Fruit fly (Drosophila melanogaster) whole organism, embryonic: ENCODE measurements around the gene CG14853.

Source experiments
- B-H1 ChIP-seq: fragments of 200-800 bp; sonication (Bioruptor generic); IDR thresholded peaks from 3 replicates; pipeline ENCODE4 v1.3.6; 2022; ENCODE audit warnings: missing biosample characterization, missing genetic modification characterization
- BEAF-32 ChIP-seq: fragments of 200-800 bp; sonication (Bioruptor generic); optimal IDR thresholded peaks from 3 replicates; lab custom pipeline; 2017; ENCODE audit warnings: missing biosample characterization, missing genetic modification characterization, mild to moderate bottlenecking, moderate library complexity, missing genetic modification reagents
- CG10267 ChIP-seq: fragments of 200-800 bp; sonication (Bioruptor generic); optimal IDR thresholded peaks from 2 replicates; lab custom pipeline; 2018; ENCODE audit warnings: missing biosample characterization, mild to moderate bottlenecking, missing genetic modification characterization, moderate library complexity
- CG11504 ChIP-seq: fragments of 200-800 bp; sonication (Bioruptor generic); optimal IDR thresholded peaks from 3 replicates; lab custom pipeline; 2019; ENCODE audit warnings: missing biosample characterization, mild to moderate bottlenecking, missing genetic modification characterization, moderate library complexity
- CG11696 ChIP-seq: fragments of 200-800 bp; sonication (Bioruptor generic); IDR thresholded peaks from 2 replicates; pipeline ENCODE4 v1.3.6; 2022; ENCODE audit warnings: missing biosample characterization, missing genetic modification characterization
- CG1233 ChIP-seq: fragments of 200-800 bp; sonication (Bioruptor generic); optimal IDR thresholded peaks from 4 replicates; lab custom pipeline; 2018; ENCODE audit warnings: missing biosample characterization, mild to moderate bottlenecking, missing genetic modification characterization
- CG13287 ChIP-seq: fragments of 200-800 bp; sonication (Bioruptor generic); IDR thresholded peaks from 2 replicates; pipeline ENCODE4 v1.3.6; 2022; ENCODE audit warnings: missing biosample characterization, missing genetic modification characterization; ENCODE audit not compliant: partially characterized antibody
- CG15696 ChIP-seq: fragments of 200-800 bp; sonication (Bioruptor generic); optimal IDR thresholded peaks from 2 replicates; lab custom pipeline; 2019; ENCODE audit warnings: missing biosample characterization, mild to moderate bottlenecking, missing genetic modification characterization, moderate library complexity
- CG17328 ChIP-seq: fragments of 200-800 bp; sonication (Bioruptor generic); IDR thresholded peaks from 2 replicates; pipeline ENCODE4 v1.3.6; 2022; ENCODE audit warnings: missing biosample characterization, missing genetic modification characterization
- CG17359 ChIP-seq: fragments of 200-800 bp; sonication (Bioruptor generic); optimal IDR thresholded peaks from 3 replicates; lab custom pipeline; 2018; ENCODE audit warnings: missing biosample characterization, mild to moderate bottlenecking, missing genetic modification characterization, moderate library complexity
- CG17385 ChIP-seq: fragments of 200-800 bp; sonication (Bioruptor generic); optimal IDR thresholded peaks from 3 replicates; lab custom pipeline; 2018; ENCODE audit warnings: missing biosample characterization, mild to moderate bottlenecking, missing genetic modification characterization
- CG2116 ChIP-seq: fragments of 200-800 bp; sonication (Bioruptor generic); optimal IDR thresholded peaks from 3 replicates; lab custom pipeline; 2018; ENCODE audit warnings: missing biosample characterization, mild to moderate bottlenecking, missing genetic modification characterization
- CG2712 ChIP-seq: fragments of 200-800 bp; optimal IDR thresholded peaks from 3 replicates; lab custom pipeline; 2019; ENCODE audit warnings: missing biosample characterization, mild to moderate bottlenecking, missing genetic modification characterization, moderate library complexity
- CG30403 ChIP-seq: fragments of 200-800 bp; sonication (Bioruptor generic); optimal IDR thresholded peaks from 3 replicates; lab custom pipeline; 2016; ENCODE audit warnings: missing biosample characterization, missing genetic modification characterization
- CG34224 ChIP-seq: fragments of 200-800 bp; sonication (Bioruptor generic); IDR thresholded peaks from 3 replicates; pipeline ENCODE4 v1.3.6; 2022; ENCODE audit warnings: missing biosample characterization, missing genetic modification characterization; ENCODE audit not compliant: partially characterized antibody
- CG3838 ChIP-seq: fragments of 200-800 bp; sonication (Bioruptor generic); optimal IDR thresholded peaks from 3 replicates; lab custom pipeline; 2016; ENCODE audit warnings: missing biosample characterization, missing genetic modification characterization
- CG4617 ChIP-seq: fragments of 200-800 bp; sonication (Bioruptor generic); optimal IDR thresholded peaks from 3 replicates; lab custom pipeline; 2016; ENCODE audit warnings: missing biosample characterization, missing genetic modification characterization, borderline replicate concordance
- CG6765 ChIP-seq: fragments of 200-800 bp; sonication (Bioruptor generic); optimal IDR thresholded peaks from 3 replicates; lab custom pipeline; 2017; ENCODE audit warnings: missing biosample characterization, mild to moderate bottlenecking, missing genetic modification characterization
- CG8089 ChIP-seq: fragments of 200-800 bp; sonication (Bioruptor generic); optimal IDR thresholded peaks from 3 replicates; lab custom pipeline; 2016; ENCODE audit warnings: missing biosample characterization, missing genetic modification characterization
- CG8290 ChIP-seq, 3 experiments: fragments of 200-800 bp; sonication (Bioruptor generic); optimal IDR thresholded peaks; 2 replicates each; lab custom pipeline; 2016 to 2019; ENCODE audit warnings: missing biosample characterization in 3 of 3, missing genetic modification characterization in 3 of 3, mild to moderate bottlenecking in 2 of 3, moderate library complexity in 1 of 3
- Dp ChIP-seq: fragments of 200-800 bp; sonication (Bioruptor generic); optimal IDR thresholded peaks from 2 replicates; lab custom pipeline; 2018; ENCODE audit warnings: missing biosample characterization, mild to moderate bottlenecking, missing genetic modification characterization, moderate library complexity
- Dref ChIP-seq: fragments of 200-800 bp; sonication (Bioruptor generic); IDR thresholded peaks from 2 replicates; pipeline ENCODE4 v1.3.6; 2022; ENCODE audit warnings: missing biosample characterization, missing genetic modification characterization
- E2f2 ChIP-seq: fragments of 200-800 bp; sonication (Bioruptor generic); IDR thresholded peaks from 2 replicates; pipeline ENCODE4 v1.3.6; 2022; ENCODE audit warnings: missing biosample characterization, missing genetic modification characterization
- Elba2 ChIP-seq: fragments of 200-800 bp; sonication (Bioruptor generic); optimal IDR thresholded peaks from 3 replicates; lab custom pipeline; 2016; ENCODE audit warnings: missing biosample characterization, missing genetic modification characterization
- Ets97D ChIP-seq: fragments of 200-800 bp; sonication (Bioruptor generic); optimal IDR thresholded peaks from 3 replicates; lab custom pipeline; 2016; ENCODE audit warnings: missing biosample characterization, missing genetic modification characterization
- Fer1 ChIP-seq: fragments of 200-800 bp; sonication (Bioruptor generic); optimal IDR thresholded peaks from 2 replicates; lab custom pipeline; 2017; ENCODE audit warnings: missing biosample characterization, mild to moderate bottlenecking, missing genetic modification characterization
- Gug ChIP-seq: fragments of 200-800 bp; sonication (Bioruptor generic); IDR thresholded peaks from 4 replicates; pipeline ENCODE4 v1.3.6; 2022; ENCODE audit warnings: missing biosample characterization, missing genetic modification characterization
- Hmx ChIP-seq: fragments of 200-800 bp; sonication (Bioruptor generic); optimal IDR thresholded peaks from 2 replicates; lab custom pipeline; 2016; ENCODE audit warnings: missing biosample characterization, missing genetic modification characterization
- Myb ChIP-seq: fragments of 200-800 bp; sonication (Bioruptor generic); optimal IDR thresholded peaks from 2 replicates; lab custom pipeline; 2016; ENCODE audit warnings: missing biosample characterization, missing genetic modification characterization
- NC2α ChIP-seq: fragments of 200-800 bp; sonication (Bioruptor generic); optimal IDR thresholded peaks from 2 replicates; lab custom pipeline; 2016; ENCODE audit warnings: missing biosample characterization, missing genetic modification characterization
- YL-1 ChIP-seq: fragments of 200-800 bp; sonication (Bioruptor generic); optimal IDR thresholded peaks from 3 replicates; lab custom pipeline; 2017; ENCODE audit warnings: missing biosample characterization, mild to moderate bottlenecking, missing genetic modification characterization
- fd96Cb ChIP-seq: fragments of 200-800 bp; sonication (Bioruptor generic); optimal IDR thresholded peaks from 2 replicates; lab custom pipeline; 2018; ENCODE audit warnings: missing biosample characterization, mild to moderate bottlenecking, missing genetic modification characterization, moderate library complexity
- gfzf ChIP-seq: fragments of 200-800 bp; sonication (Bioruptor generic); optimal IDR thresholded peaks from 2 replicates; lab custom pipeline; 2016; ENCODE audit warnings: missing biosample characterization, mild to moderate bottlenecking, missing genetic modification characterization, moderate library complexity
- knrl ChIP-seq: fragments of 200-800 bp; sonication (Bioruptor generic); IDR thresholded peaks from 3 replicates; pipeline ENCODE4 v1.3.6; 2022; ENCODE audit warnings: missing biosample characterization, missing genetic modification characterization; ENCODE audit not compliant: partially characterized antibody
- lbe ChIP-seq: fragments of 200-800 bp; sonication (Bioruptor generic); optimal IDR thresholded peaks from 2 replicates; lab custom pipeline; 2016; ENCODE audit warnings: missing biosample characterization, mild to moderate bottlenecking, missing genetic modification characterization
- lov ChIP-seq, 2 experiments: fragments of 200-800 bp in 1 of 2; fragments of >200 bp in 1 of 2; sonication (Bioruptor generic) in 1 of 2; IDR thresholded peaks in 1 of 2; optimal IDR thresholded peaks in 1 of 2; 2 replicates in 1 of 2; 3 replicates in 1 of 2; pipeline versions ENCODE4 v1.3.6 to Lab custom; 2017 to 2022; ENCODE audit warnings: missing biosample characterization in 1 of 2, missing genetic modification characterization in 1 of 2
- luna ChIP-seq: fragments of 200-800 bp; sonication (Bioruptor generic); optimal IDR thresholded peaks from 2 replicates; lab custom pipeline; 2016; ENCODE audit warnings: missing biosample characterization, missing genetic modification characterization
- odd ChIP-seq: fragments of 200-800 bp; sonication (Bioruptor generic); optimal IDR thresholded peaks from 2 replicates; lab custom pipeline; 2017; ENCODE audit warnings: missing biosample characterization, mild to moderate bottlenecking, missing genetic modification characterization
- pnt ChIP-seq: fragments of 200-800 bp; sonication (Bioruptor generic); optimal IDR thresholded peaks from 3 replicates; lab custom pipeline; 2016; ENCODE audit warnings: missing biosample characterization, missing genetic modification characterization
- psq ChIP-seq: fragments of 200-800 bp; sonication (Bioruptor generic); optimal IDR thresholded peaks from 2 replicates; lab custom pipeline; 2017; ENCODE audit warnings: missing biosample characterization, missing genetic modification characterization
- scrt ChIP-seq: fragments of 200-800 bp; sonication (Bioruptor generic); optimal IDR thresholded peaks from 2 replicates; lab custom pipeline; 2018; ENCODE audit warnings: missing biosample characterization, mild to moderate bottlenecking, missing genetic modification characterization, moderate library complexity
- sna ChIP-seq: fragments of 200-800 bp; sonication (Bioruptor generic); IDR thresholded peaks from 2 replicates; pipeline ENCODE4 v1.3.6; 2022; ENCODE audit warnings: missing biosample characterization, missing genetic modification characterization; ENCODE audit not compliant: partially characterized antibody
- stwl ChIP-seq: fragments of 200-800 bp; sonication (Bioruptor generic); optimal IDR thresholded peaks from 3 replicates; lab custom pipeline; 2018; ENCODE audit warnings: missing biosample characterization, mild to moderate bottlenecking, missing genetic modification characterization, moderate library complexity
- tup ChIP-seq: fragments of 200-800 bp; sonication (Bioruptor generic); optimal IDR thresholded peaks from 2 replicates; lab custom pipeline; 2016; ENCODE audit warnings: missing biosample characterization, mild to moderate bottlenecking, missing genetic modification characterization, moderate library complexity
- unc-4 ChIP-seq: fragments of 200-800 bp; sonication (Bioruptor generic); IDR thresholded peaks from 2 replicates; pipeline ENCODE4 v1.3.6; 2022; ENCODE audit warnings: missing biosample characterization, missing genetic modification characterization; ENCODE audit not compliant: partially characterized antibody
- vnd ChIP-seq: fragments of 200-800 bp; sonication (Bioruptor generic); IDR thresholded peaks from 3 replicates; pipeline ENCODE4 v1.3.6; 2022; ENCODE audit warnings: missing biosample characterization, missing genetic modification characterization; ENCODE audit not compliant: partially characterized antibody
- vvl ChIP-seq: fragments of 200-800 bp; sonication (Bioruptor generic); IDR thresholded peaks from 2 replicates; pipeline ENCODE4 v1.3.6; 2022; ENCODE audit warnings: missing biosample characterization, missing genetic modification characterization
- zen2 ChIP-seq: fragments of 200-800 bp; sonication (Bioruptor generic); IDR thresholded peaks from 3 replicates; pipeline ENCODE4 v1.3.6; 2022; ENCODE audit warnings: missing biosample characterization, missing genetic modification characterization; ENCODE audit not compliant: partially characterized antibody

The CG14853 gene

DNA sequence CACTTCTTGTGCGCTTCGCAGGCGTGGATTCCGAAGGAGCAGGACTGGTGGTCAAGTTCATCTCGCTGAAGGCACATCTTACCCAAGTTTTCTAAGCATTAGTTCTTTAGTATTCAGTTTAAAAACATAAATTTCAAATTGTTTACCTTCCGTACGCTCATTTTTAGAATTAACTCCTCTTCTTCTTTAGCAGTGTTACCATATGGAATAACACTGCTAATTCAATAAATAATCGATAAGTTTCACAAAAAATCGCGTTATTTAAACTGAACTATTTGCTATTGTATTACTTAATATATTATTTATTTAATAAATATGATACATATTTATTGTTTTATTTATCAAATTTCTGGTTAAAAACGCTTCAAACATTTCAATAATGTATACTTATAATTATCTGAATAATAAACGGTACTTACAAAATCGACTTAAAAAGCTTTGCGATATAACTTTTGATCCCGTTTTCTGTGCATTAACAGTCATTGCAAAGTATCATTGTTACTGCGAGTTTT, 53.6 kb downstream of the CG14853 start, which contains the start of the genes Rad17 and BigH1:
TSS of gene Rad17 (minus strand) at position 209 of the 512 bp plus-strand sequence.
TSS of gene BigH1 (plus strand) at position 462 of the 512 bp plus-strand sequence.
- TF ChIP-seq CG3838 (GFP tag; lab: Kevin White, UChicago), result no peak
- no peak for TF ChIP-seq Fer1 (GFP tag; lab: Kevin White, UChicago)
- TF ChIP-seq CG13287, result peak; percentile 60
- TF ChIP-seq CG17385 (GFP tag; lab: Kevin White, UChicago), result peak; percentile 92
- no peak for TF ChIP-seq YL-1 (GFP tag; lab: Kevin White, UChicago)
- no peak for TF ChIP-seq CG8089 (GFP tag; lab: Kevin White, UChicago)
- TF ChIP-seq stwl (tag; lab: Kevin White, UChicago), result peak; percentile 76
- 0 out of 3 replicates have a peak, but pooled peaks have one; percentile 28 for TF ChIP-seq CG34224 (GFP tag; lab: Robert Waterston, UW)
- TF ChIP-seq knrl (GFP tag; lab: Robert Waterston, UW), result no peak
- no peak for TF ChIP-seq B-H1 (GFP tag; lab: Robert Waterston, UW)
- no peak; the same call in 1 of the 2 replicates for TF ChIP-seq sna (GFP tag; lab: Robert Waterston, UW)
- peak; percentile 35; the same call in 1 of the 2 replicates for TF ChIP-seq unc-4 (GFP tag; lab: Robert Waterston, UW)
- TF ChIP-seq lbe (GFP tag; lab: Kevin White, UChicago), result no peak
- no peak for TF ChIP-seq lov (optimal IDR thresholded peaks at IDR 0.05; lab: Kevin White, UChicago)
- TF ChIP-seq lov (GFP tag; IDR thresholded peaks at IDR 0.05; lab: Robert Waterston, UW), result no peak
- peak; percentile 25 for TF ChIP-seq CG4617
- no peak for TF ChIP-seq psq (GFP tag; lab: Kevin White, UChicago)
- TF ChIP-seq CG2712 (tag; lab: Kevin White, UChicago), result no peak
- no peak for TF ChIP-seq pnt (GFP tag; lab: Kevin White, UChicago)
- no peak for TF ChIP-seq CG11504 (tag; lab: Kevin White, UChicago)
- TF ChIP-seq E2f2 (GFP tag; lab: Robert Waterston, UW), result peak; percentile 64
- no peak for TF ChIP-seq vvl (GFP tag; lab: Robert Waterston, UW)
- no peak for TF ChIP-seq Elba2 (GFP tag; lab: Kevin White, UChicago)
- no peak for TF ChIP-seq scrt (GFP tag; lab: Kevin White, UChicago)
- no peak for TF ChIP-seq CG1233 (GFP tag; lab: Kevin White, UChicago)
- TF ChIP-seq CG8290 (GFP tag; optimal IDR thresholded peaks at IDR 0.05; lab: Kevin White, UChicago), result no peak
- no peak for TF ChIP-seq CG8290 (tag; optimal IDR thresholded peaks at IDR 0.05; lab: Kevin White, UChicago)
- peak; percentile 80 for TF ChIP-seq CG2116 (GFP tag; lab: Kevin White, UChicago)
- TF ChIP-seq NC2α (GFP tag; lab: Kevin White, UChicago), result no peak
- TF ChIP-seq fd96Cb (tag; lab: Kevin White, UChicago), result no peak
- no peak for TF ChIP-seq Ets97D (GFP tag; lab: Kevin White, UChicago)
- TF ChIP-seq zen2 (GFP tag; lab: Robert Waterston, UW), result no peak
- TF ChIP-seq CG17328 (GFP tag; lab: Robert Waterston, UW), result no peak
- no peak for TF ChIP-seq CG17359
- TF ChIP-seq Myb (GFP tag; lab: Kevin White, UChicago), result peak; percentile 10
- TF ChIP-seq BEAF-32 (GFP tag; lab: Kevin White, UChicago), result peak; percentile 27
- 0 out of 3 replicates have a peak, but pooled peaks have one; percentile 36 for TF ChIP-seq vnd (GFP tag; lab: Robert Waterston, UW)
- peak; percentile 54 for TF ChIP-seq Dp (GFP tag; lab: Kevin White, UChicago)
- TF ChIP-seq CG6765 (GFP tag; lab: Kevin White, UChicago), result no peak
- TF ChIP-seq Gug (GFP tag; lab: Robert Waterston, UW), result no peak
- no peak for TF ChIP-seq Hmx (GFP tag; lab: Kevin White, UChicago)
- TF ChIP-seq CG11696, result no peak
- TF ChIP-seq odd, result no peak
- no peak for TF ChIP-seq tup (GFP tag; lab: Kevin White, UChicago)
- no peak for TF ChIP-seq CG30403 (GFP tag; lab: Kevin White, UChicago)
- TF ChIP-seq CG15696 (tag; lab: Kevin White, UChicago), result no peak
- no peak for TF ChIP-seq luna (GFP tag; lab: Kevin White, UChicago)
- TF ChIP-seq Dref (GFP tag; lab: Robert Waterston, UW), result peak; percentile 61
- TF ChIP-seq CG10267 (tag; lab: Kevin White, UChicago), result peak; percentile 28
- peak; percentile 45 for TF ChIP-seq gfzf (GFP tag; lab: Kevin White, UChicago)
